Worm (Caenorhabditis elegans): Measurements from ENCODE around the gene Y62E10A.24.

The Y62E10A.24 gene

DNA sequence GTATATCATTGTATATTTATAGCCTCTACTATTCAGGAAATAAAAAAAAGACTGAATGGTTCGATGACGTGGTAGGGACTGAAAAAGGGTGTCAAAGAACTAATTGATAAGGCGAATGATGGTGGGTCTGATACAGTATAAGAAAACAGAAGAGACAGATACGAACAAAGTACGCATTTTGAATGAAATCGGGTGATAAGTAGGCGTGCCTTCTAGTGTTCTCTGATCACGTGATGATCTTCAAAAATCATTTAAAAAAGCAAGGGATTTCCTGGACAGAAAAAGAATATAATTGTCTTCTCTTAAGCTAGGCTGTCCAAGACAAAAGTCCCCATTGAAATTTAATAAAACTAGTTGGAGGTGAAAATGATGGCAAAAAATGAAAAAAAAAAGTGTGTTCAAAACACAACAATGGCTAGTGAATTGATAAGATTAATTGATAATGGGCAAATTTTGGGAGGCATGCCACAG, 22.8 kb downstream of the Y62E10A.24 start:
- TF ChIP-seq sea-1 (GFP tag; conservative IDR thresholded peaks at IDR 0.05) (no peak), tbx-37 (GFP tag; conservative IDR thresholded peaks at IDR 0.05) (no peak), hmbx-1 (tag; optimal IDR thresholded peaks at IDR 0.05) (no peak), aly-1 (tag; optimal IDR thresholded peaks at IDR 0.05) (no peak)

- TF ChIP-seq tbx-11 (GFP tag; IDR thresholded peaks at IDR 0.05) (no peak), ceh-36 (tag; optimal IDR thresholded peaks at IDR 0.05) (no peak), F13C5.2 (tag; optimal IDR thresholded peaks at IDR 0.05) (no peak), hnd-1 (tag; optimal IDR thresholded peaks at IDR 0.05) (no peak), B0310.2 (tag; optimal IDR thresholded peaks at IDR 0.05) (no peak), scrt-1 (GFP tag; IDR thresholded peaks at IDR 0.05) (no peak), ama-1 (optimal IDR thresholded peaks at IDR 0.05) (no peak), pes-1 (GFP tag; IDR thresholded peaks at IDR 0.05) (no peak), tra-4 (tag; optimal IDR thresholded peaks at IDR 0.05) (no peak), sea-1 (GFP tag; conservative IDR thresholded peaks at IDR 0.05) (no peak), flt-1 (GFP tag; IDR thresholded peaks at IDR 0.05) (no peak), tbx-37 (GFP tag; conservative IDR thresholded peaks at IDR 0.05) (no peak), ets-7 (tag; optimal IDR thresholded peaks at IDR 0.05) (no peak), hmg-4 (GFP tag; optimal IDR thresholded peaks at IDR 0.05) (no peak), ceh-13 (GFP tag; optimal IDR thresholded peaks at IDR 0.05) (no peak), hmbx-1 (tag; optimal IDR thresholded peaks at IDR 0.05) (no peak), aly-1 (tag; optimal IDR thresholded peaks at IDR 0.05) (no peak)
Observed at ce11 chrIV:13394686-13395085, 24.2 kb downstream of the Y62E10A.24 start.

- TF ChIP-seq ets-7 (tag; optimal IDR thresholded peaks at IDR 0.05) (no peak), hnd-1 (tag; optimal IDR thresholded peaks at IDR 0.05) (no peak), hmg-4 (GFP tag; optimal IDR thresholded peaks at IDR 0.05) (peak; percentile 53), F13C5.2 (tag; optimal IDR thresholded peaks at IDR 0.05) (peak; percentile 10)
Observed at ce11 chrIV:13395255-13395654, 24.7 kb downstream of the Y62E10A.24 start.

- no peak for TF ChIP-seq pes-1 (GFP tag; IDR thresholded peaks at IDR 0.05)
- no peak for TF ChIP-seq ceh-36 (tag; optimal IDR thresholded peaks at IDR 0.05)
- TF ChIP-seq sea-1 (GFP tag; conservative IDR thresholded peaks at IDR 0.05), result no peak
Observed at ce11 chrIV:13396375-13396774, 25.9 kb downstream of the Y62E10A.24 start.

ce11 chrIV:13398728-13399127, 28.2 kb downstream of the Y62E10A.24 start, which contains the start of gene Y62E10A.13:
Gene Y62E10A.13, minus strand, starts transcription at chrIV:13399053.
- no peak for TF ChIP-seq F13C5.2 (tag; optimal IDR thresholded peaks at IDR 0.05)
- TF ChIP-seq tbx-11 (GFP tag; IDR thresholded peaks at IDR 0.05), result no peak
- TF ChIP-seq tbx-37 (GFP tag; conservative IDR thresholded peaks at IDR 0.05), result no peak
- TF ChIP-seq B0310.2 (tag; optimal IDR thresholded peaks at IDR 0.05), result no peak

DNA sequence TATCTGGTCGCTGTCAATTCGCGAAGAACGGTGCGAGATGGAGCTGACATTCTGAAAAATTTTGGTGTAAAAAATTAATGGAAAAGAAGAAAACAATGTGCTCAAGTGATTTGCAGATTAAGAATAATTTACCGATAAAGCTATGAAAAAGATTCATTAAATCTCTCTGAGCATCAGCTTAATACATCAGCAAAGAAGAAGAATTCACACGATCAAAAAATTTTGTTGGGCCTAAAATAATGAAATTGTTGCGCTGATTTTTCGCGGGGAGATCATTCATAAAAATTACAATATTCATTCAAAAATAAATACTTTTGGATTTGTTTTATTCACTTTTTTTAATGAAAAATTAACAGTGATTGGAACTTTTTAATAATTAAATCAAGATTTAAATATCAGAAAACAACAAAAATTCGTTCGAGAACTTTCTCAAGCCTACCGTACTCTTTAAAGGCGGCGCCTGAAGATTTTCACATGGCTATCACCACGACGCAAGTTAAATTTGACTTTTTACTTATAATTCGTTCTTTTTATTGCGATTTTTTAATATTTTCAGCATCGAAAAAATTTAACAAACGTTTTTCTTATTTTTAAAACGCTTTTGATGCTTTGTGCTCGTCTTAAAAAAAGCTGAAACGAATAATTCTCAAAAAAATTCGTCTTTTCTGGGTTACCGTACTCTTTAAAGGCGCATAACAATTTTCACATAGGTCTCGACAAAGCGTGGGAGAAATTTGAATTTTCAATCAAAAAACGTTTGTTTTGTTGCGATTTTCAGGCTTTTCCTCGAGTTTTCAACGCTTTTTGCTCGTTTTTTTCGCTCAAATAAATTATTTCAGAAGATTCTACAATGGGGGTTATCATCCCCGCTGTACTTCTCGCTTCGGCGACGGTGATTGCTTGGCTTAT, 30.2 kb downstream of the Y62E10A.24 start, which contains the start of the genes memi-2 and cyp-31A5:
memi-2 (minus strand) TSS at position 51 of the 909 bp plus-strand sequence.
cyp-31A5 (plus strand) TSS at position 834 of the 909 bp plus-strand sequence.
- TF ChIP-seq hnd-1 (tag; optimal IDR thresholded peaks at IDR 0.05) (no peak), flt-1 (GFP tag; IDR thresholded peaks at IDR 0.05) (no peak), F13C5.2 (tag; optimal IDR thresholded peaks at IDR 0.05) (no peak), ets-7 (tag; optimal IDR thresholded peaks at IDR 0.05) (no peak), tra-4 (tag; optimal IDR thresholded peaks at IDR 0.05) (no peak), ama-1 (optimal IDR thresholded peaks at IDR 0.05) (no peak), aly-1 (tag; optimal IDR thresholded peaks at IDR 0.05) (no peak), ceh-13 (GFP tag; optimal IDR thresholded peaks at IDR 0.05) (no peak), hmg-4 (GFP tag; optimal IDR thresholded peaks at IDR 0.05) (no peak), B0310.2 (tag; optimal IDR thresholded peaks at IDR 0.05) (no peak), sea-1 (GFP tag; conservative IDR thresholded peaks at IDR 0.05) (no peak), hmbx-1 (tag; optimal IDR thresholded peaks at IDR 0.05) (no peak)

DNA sequence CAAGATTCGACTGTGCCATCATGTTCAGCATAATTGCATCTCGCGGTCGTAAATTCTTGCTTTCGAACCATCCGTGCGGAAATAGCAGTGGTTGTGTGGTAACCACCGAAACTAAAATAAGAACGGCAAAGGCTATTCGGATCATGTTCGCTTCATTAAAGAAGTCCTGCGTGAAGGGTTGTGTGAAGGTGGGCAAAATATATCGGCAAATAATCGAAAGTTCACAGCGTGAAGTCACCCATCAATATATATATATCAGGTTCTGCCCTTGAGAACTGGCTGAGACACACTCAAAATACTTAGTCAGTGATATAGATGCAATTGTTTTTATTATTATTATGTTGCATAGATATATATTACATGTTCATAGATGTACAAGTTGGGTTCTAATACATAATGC, 37.5 kb downstream of the Y62E10A.24 start, which contains the start of gene Y62E10A.19:
Y62E10A.19 (minus strand) TSS at position 289 of the 400 bp plus-strand sequence.
- TF ChIP-seq ama-1 (optimal IDR thresholded peaks at IDR 0.05) (no peak), pes-1 (GFP tag; IDR thresholded peaks at IDR 0.05) (no peak), hmg-4 (GFP tag; optimal IDR thresholded peaks at IDR 0.05) (no peak), aly-1 (tag; optimal IDR thresholded peaks at IDR 0.05) (no peak), hmbx-1 (tag; optimal IDR thresholded peaks at IDR 0.05) (no peak)

ce11 chrIV:13412845-13413383, 42.4 kb downstream of the Y62E10A.24 start, which contains the start of gene gcl-1:
Gene gcl-1, minus strand, starts transcription at chrIV:13412895.
- no peak for TF ChIP-seq ama-1 (optimal IDR thresholded peaks at IDR 0.05)
- no peak for TF ChIP-seq aly-1 (tag; optimal IDR thresholded peaks at IDR 0.05)
- no peak for TF ChIP-seq ceh-13 (GFP tag; optimal IDR thresholded peaks at IDR 0.05)
- TF ChIP-seq F13C5.2 (tag; optimal IDR thresholded peaks at IDR 0.05), result no peak
- TF ChIP-seq flt-1 (GFP tag; IDR thresholded peaks at IDR 0.05), result no peak
- no peak for TF ChIP-seq hmg-4 (GFP tag; optimal IDR thresholded peaks at IDR 0.05)
- no peak for TF ChIP-seq sea-1 (GFP tag; conservative IDR thresholded peaks at IDR 0.05)
- TF ChIP-seq pes-1 (GFP tag; IDR thresholded peaks at IDR 0.05), result no peak
- TF ChIP-seq hmbx-1 (tag; optimal IDR thresholded peaks at IDR 0.05), result no peak
- TF ChIP-seq tbx-37 (GFP tag; conservative IDR thresholded peaks at IDR 0.05), result no peak
- no peak for TF ChIP-seq hnd-1 (tag; optimal IDR thresholded peaks at IDR 0.05)
- TF ChIP-seq ets-7 (tag; optimal IDR thresholded peaks at IDR 0.05), result no peak
- no peak for TF ChIP-seq B0310.2 (tag; optimal IDR thresholded peaks at IDR 0.05)
- no peak for TF ChIP-seq tra-4 (tag; optimal IDR thresholded peaks at IDR 0.05)
- TF ChIP-seq scrt-1 (GFP tag; IDR thresholded peaks at IDR 0.05), result no peak
- no peak for TF ChIP-seq tbx-11 (GFP tag; IDR thresholded peaks at IDR 0.05)
- no peak for TF ChIP-seq ceh-36 (tag; optimal IDR thresholded peaks at IDR 0.05)
